Worm (Caenorhabditis elegans): ENCODE data around the gene col-117.

ce11 chrIV:8872958-8873357 lies 49.0 kb upstream of the col-117 start, which contains the start of gene C09G9.3:
- TF ChIP-seq nhr-11 (tag; optimal IDR thresholded peaks at IDR 0.05) (no peak), ama-1 (optimal IDR thresholded peaks at IDR 0.05) (no peak), snpc-4 (tag; optimal IDR thresholded peaks at IDR 0.05) (no peak), lin-39 (tag; optimal IDR thresholded peaks at IDR 0.05) (no peak), hif-1 (tag; optimal IDR thresholded peaks at IDR 0.05) (no peak), Y5F2A.4 (GFP tag; optimal IDR thresholded peaks at IDR 0.05) (no peak), mdl-1 (tag; optimal IDR thresholded peaks at IDR 0.05) (no peak), skn-1 (tag; optimal IDR thresholded peaks at IDR 0.05) (no peak)
